Fruit fly (Drosophila melanogaster) whole organism, pupa: Measurements from ENCODE around the gene CG13083.

Source experiments
- CG10348 ChIP-seq: fragments of 200-800 bp; sonication (Bioruptor generic); IDR thresholded peaks from 2 replicates; pipeline ENCODE4 v1.3.6; 2022; ENCODE audit warnings: missing biosample characterization, missing genetic modification characterization
- CG12605 ChIP-seq: fragments of 200-800 bp; sonication (Bioruptor generic); IDR thresholded peaks from 2 replicates; pipeline ENCODE4 v1.3.6; 2022; ENCODE audit warnings: missing biosample characterization, missing genetic modification characterization
- CG13204 ChIP-seq: fragments of 200-800 bp; sonication (Bioruptor generic); optimal IDR thresholded peaks from 2 replicates; lab custom pipeline; 2018; ENCODE audit warnings: missing biosample characterization, mild to moderate bottlenecking, missing genetic modification characterization, moderate library complexity
- CG14655 ChIP-seq: fragments of 200-800 bp; sonication (Bioruptor generic); optimal IDR thresholded peaks from 3 replicates; lab custom pipeline; 2017; ENCODE audit warnings: mild to moderate bottlenecking, missing biosample characterization, missing genetic modification reagents, missing genetic modification characterization
- CG32121 ChIP-seq: fragments of 200-800 bp; sonication (Bioruptor generic); IDR thresholded peaks from 2 replicates; pipeline ENCODE4 v1.3.6; 2022; ENCODE audit warnings: missing biosample characterization, missing genetic modification characterization
- CG4496 ChIP-seq: fragments of 200-800 bp; sonication (Bioruptor generic); IDR thresholded peaks from 3 replicates; pipeline ENCODE4 v1.3.6; 2022; ENCODE audit warnings: missing biosample characterization, missing genetic modification characterization
- CG8159 ChIP-seq: fragments of 200-800 bp; sonication (Bioruptor generic); optimal IDR thresholded peaks from 3 replicates; lab custom pipeline; 2018; ENCODE audit warnings: missing biosample characterization, mild to moderate bottlenecking, missing genetic modification characterization, moderate library complexity
- EcR ChIP-seq: fragments of 200-800 bp; sonication (Bioruptor generic); optimal IDR thresholded peaks from 3 replicates; lab custom pipeline; 2019; ENCODE audit warnings: missing biosample characterization, missing genetic modification characterization, mild to moderate bottlenecking, moderate library complexity, missing genetic modification reagents
- Pif1A ChIP-seq: fragments of 200-800 bp; sonication (Bioruptor generic); optimal IDR thresholded peaks from 3 replicates; lab custom pipeline; 2016; ENCODE audit warnings: missing biosample characterization, missing genetic modification characterization
- gl ChIP-seq: fragments of 200-800 bp; sonication (Bioruptor generic); optimal IDR thresholded peaks from 2 replicates; lab custom pipeline; 2018; ENCODE audit warnings: missing biosample characterization, mild to moderate bottlenecking, missing genetic modification characterization

DNA sequence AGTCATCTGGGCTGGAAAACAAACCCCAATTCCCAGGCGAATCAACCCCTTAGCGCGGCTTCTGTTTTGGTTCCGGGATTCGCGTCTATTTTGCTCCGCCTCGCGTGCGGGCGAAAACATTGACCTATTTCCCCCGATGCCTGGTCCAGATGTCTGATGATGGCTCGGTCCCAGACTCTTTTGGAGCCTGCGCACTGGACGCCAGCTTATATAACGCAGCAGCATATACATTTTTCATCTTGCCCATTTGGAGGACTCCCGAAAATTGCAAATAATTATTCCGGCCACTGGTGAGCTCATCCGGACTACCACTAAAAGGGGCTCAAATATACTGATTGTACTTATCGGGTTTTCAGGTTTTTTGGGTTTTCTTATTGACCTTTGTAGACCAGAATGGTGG is 28.8 kb downstream of the CG13083 start:
- TF ChIP-seq EcR = no peak
- no peak for TF ChIP-seq CG8159 (tag; lab: Kevin White, UChicago)
- no peak for TF ChIP-seq CG32121 (GFP tag; lab: Robert Waterston, UW)
- no peak for TF ChIP-seq CG13204 (GFP tag; lab: Kevin White, UChicago)
- no peak for TF ChIP-seq CG14655 (GFP tag; lab: Kevin White, UChicago)
- TF ChIP-seq CG12605 = no peak
- TF ChIP-seq gl (tag; lab: Kevin White, UChicago) = no peak
- no peak for TF ChIP-seq Pif1A (GFP tag; lab: Kevin White, UChicago)
- TF ChIP-seq CG10348 = no peak
- no peak for TF ChIP-seq CG4496 (GFP tag; lab: Robert Waterston, UW)
